Worm (Caenorhabditis elegans): ENCODE measurements around the gene gpx-6.

gpx-6 gene

DNA sequence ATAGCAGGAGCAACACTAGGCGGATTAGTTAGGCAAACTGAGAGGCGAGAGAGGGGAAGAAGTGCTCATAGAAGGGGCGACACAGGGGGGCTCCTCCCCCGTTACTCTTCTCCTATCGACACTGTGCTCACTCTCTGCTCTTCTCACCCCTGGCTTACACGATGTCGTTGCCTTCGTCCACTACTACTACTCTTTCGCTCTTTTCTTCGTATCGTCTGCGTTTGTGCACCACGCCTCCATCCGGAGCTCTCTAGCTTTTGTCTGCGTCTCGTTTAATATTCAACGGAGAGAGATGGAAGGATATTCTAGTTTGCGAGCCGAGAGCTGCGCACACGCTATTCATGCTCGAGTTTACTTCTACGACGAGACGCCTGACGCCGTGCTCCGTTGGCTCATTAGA lies 38.7 kb upstream of the gpx-6 start (continued):
- peak; percentile 9 for TF ChIP-seq sox-4 (tag; optimal IDR thresholded peaks at IDR 0.05)
- peak; percentile 41 for TF ChIP-seq nhr-20 (tag; optimal IDR thresholded peaks at IDR 0.05)
- no peak for TF ChIP-seq hlh-4 (tag; optimal IDR thresholded peaks at IDR 0.05)
- TF ChIP-seq blmp-1 (tag; optimal IDR thresholded peaks at IDR 0.05), result no peak
- TF ChIP-seq zip-4 (GFP tag; optimal IDR thresholded peaks at IDR 0.05), result no peak
- TF ChIP-seq nhr-71 (tag; optimal IDR thresholded peaks at IDR 0.05), result peak; percentile 64
- peak; percentile 45; the same call in 1 of the 2 replicates for TF ChIP-seq isw-1 (GFP tag; IDR thresholded peaks at IDR 0.05)
- TF ChIP-seq ama-1 (optimal IDR thresholded peaks at IDR 0.05), result no peak
- no peak for TF ChIP-seq nhr-11 (tag; optimal IDR thresholded peaks at IDR 0.05)
- TF ChIP-seq ceh-63 (GFP tag; optimal IDR thresholded peaks at IDR 0.05), result peak; percentile 33
- no peak for TF ChIP-seq nhr-237 (tag; optimal IDR thresholded peaks at IDR 0.05)
- no peak for TF ChIP-seq vab-15 (tag; optimal IDR thresholded peaks at IDR 0.05)
- no peak for TF ChIP-seq lin-39 (tag; optimal IDR thresholded peaks at IDR 0.05)
- no peak for TF ChIP-seq ces-1 (GFP tag; optimal IDR thresholded peaks at IDR 0.05)
- peak in 2 of 3 experiments; percentile 30 to 69 for TF ChIP-seq ceh-82 (tag; optimal IDR thresholded peaks at IDR 0.05)
- TF ChIP-seq pag-3 (tag; optimal IDR thresholded peaks at IDR 0.05; ENCODE audit: borderline replicate concordance, insufficient read depth), result no peak
- TF ChIP-seq unc-30 (tag; optimal IDR thresholded peaks at IDR 0.05), result no peak
- no peak for TF ChIP-seq nhr-84 (tag; optimal IDR thresholded peaks at IDR 0.05)
- TF ChIP-seq hpl-2 (GFP tag; optimal IDR thresholded peaks at IDR 0.05), result no peak
- TF ChIP-seq aly-2 (tag; optimal IDR thresholded peaks at IDR 0.05), result no peak
- no peak for TF ChIP-seq lin-15B (tag; optimal IDR thresholded peaks at IDR 0.05)
- peak; percentile 64 for TF ChIP-seq nhr-47 (tag; optimal IDR thresholded peaks at IDR 0.05)
- peak; percentile 92 for TF ChIP-seq fkh-8 (tag; optimal IDR thresholded peaks at IDR 0.05)
- TF ChIP-seq irx-1 (tag; optimal IDR thresholded peaks at IDR 0.05), result no peak
- TF ChIP-seq F16B12.6 (tag; optimal IDR thresholded peaks at IDR 0.05), result no peak
- TF ChIP-seq nhr-90 (tag; optimal IDR thresholded peaks at IDR 0.05; ENCODE audit: poor library complexity), result no peak
- peak; percentile 42 for TF ChIP-seq skn-1 (tag; optimal IDR thresholded peaks at IDR 0.05)
- TF ChIP-seq nhr-76 (tag; optimal IDR thresholded peaks at IDR 0.05), result no peak
- TF ChIP-seq sptf-1 (tag; optimal IDR thresholded peaks at IDR 0.05), result no peak
- no peak for TF ChIP-seq nhr-12 (tag; optimal IDR thresholded peaks at IDR 0.05)
- TF ChIP-seq zag-1 (tag; optimal IDR thresholded peaks at IDR 0.05), result no peak
- TF ChIP-seq unc-86 (tag; optimal IDR thresholded peaks at IDR 0.05), result peak; percentile 59
- TF ChIP-seq Y116A8C.19 (tag; optimal IDR thresholded peaks at IDR 0.05; ENCODE audit: borderline replicate concordance), result no peak
- TF ChIP-seq dsc-1 (tag; optimal IDR thresholded peaks at IDR 0.05), result peak; percentile 36
- no peak for TF ChIP-seq pqm-1 (tag; optimal IDR thresholded peaks at IDR 0.05)

DNA sequence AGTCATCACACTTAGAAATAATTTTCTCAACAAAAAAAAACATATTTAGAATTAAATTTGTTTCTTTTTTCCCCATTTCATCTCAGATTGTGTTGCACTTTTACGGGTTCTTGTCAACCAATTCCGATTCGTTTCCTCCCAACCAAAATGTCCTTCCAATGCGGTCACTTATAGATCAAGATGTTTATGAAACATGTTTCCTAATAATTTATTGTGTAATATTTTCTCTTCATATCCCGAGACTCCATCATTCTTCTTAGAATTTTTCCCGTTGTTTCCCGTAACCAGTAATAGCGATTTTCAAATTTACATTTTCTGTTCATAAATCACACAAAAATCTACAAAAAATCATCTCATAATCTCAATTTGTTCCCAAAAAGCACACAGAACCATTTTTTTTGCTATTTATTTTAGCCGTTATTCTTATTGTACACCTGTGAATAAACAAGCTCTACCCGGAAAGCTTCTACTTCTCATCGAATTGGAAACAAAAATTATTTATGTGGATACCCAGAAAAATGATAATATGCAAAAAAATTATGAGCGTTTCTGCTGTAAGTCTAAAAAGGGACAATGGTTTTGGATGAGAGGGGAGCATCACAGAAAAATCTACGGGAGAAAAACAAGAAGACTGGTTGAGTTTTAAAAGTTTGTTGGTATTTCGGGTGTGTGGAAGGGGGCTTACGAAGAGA lies 33.4 kb upstream of the gpx-6 start:
- TF ChIP-seq F16B12.6 (tag; optimal IDR thresholded peaks at IDR 0.05), result no peak
- no peak for TF ChIP-seq mab-9 (GFP tag; IDR thresholded peaks at IDR 0.05)
- no peak for TF ChIP-seq elt-2 (tag; optimal IDR thresholded peaks at IDR 0.05)
- TF ChIP-seq nhr-85 (tag), result peak; percentile 15

DNA sequence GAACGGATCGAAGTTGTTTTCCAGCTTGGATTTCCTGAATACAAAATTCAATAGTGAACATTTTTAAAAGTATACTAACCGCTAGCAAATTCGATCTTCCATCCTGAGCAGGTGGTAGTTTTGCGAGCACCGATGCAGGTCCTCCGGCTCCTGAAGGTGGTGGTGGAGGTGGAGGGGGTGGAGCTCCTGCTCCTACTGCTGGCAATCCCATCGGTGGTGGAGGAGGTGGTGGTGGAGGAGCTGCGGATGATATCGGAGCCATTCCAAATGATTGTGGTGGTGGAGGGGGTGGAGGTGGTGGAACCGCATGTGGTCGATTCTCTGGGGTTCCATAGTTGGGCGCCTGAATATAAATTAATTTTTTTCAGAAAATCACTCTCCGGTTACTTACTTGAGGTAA lies 32.3 kb upstream of the gpx-6 start:
- TF ChIP-seq nhr-77 (tag; optimal IDR thresholded peaks at IDR 0.05) (no peak), lsy-2 (tag; optimal IDR thresholded peaks at IDR 0.05) (no peak), fos-1 (tag; optimal IDR thresholded peaks at IDR 0.05) (no peak), alr-1 (tag; optimal IDR thresholded peaks at IDR 0.05; ENCODE audit: borderline replicate concordance) (no peak), ets-5 (GFP tag; IDR thresholded peaks at IDR 0.05) (no peak), isw-1 (GFP tag; IDR thresholded peaks at IDR 0.05) (no peak), xbp-1 (tag; optimal IDR thresholded peaks at IDR 0.05) (no peak), snu-23 (GFP tag; optimal IDR thresholded peaks at IDR 0.05) (no peak), unc-86 (tag; optimal IDR thresholded peaks at IDR 0.05) (no peak), unc-30 (tag; optimal IDR thresholded peaks at IDR 0.05) (no peak), fkh-8 (tag; optimal IDR thresholded peaks at IDR 0.05) (no peak), dpl-1 (GFP tag; optimal IDR thresholded peaks at IDR 0.05) (no peak), unc-62 (GFP tag; optimal IDR thresholded peaks at IDR 0.05) (no peak), nhr-19 (GFP tag; conservative IDR thresholded peaks at IDR 0.05) (no peak), ceh-82 (tag; optimal IDR thresholded peaks at IDR 0.05) (no peak), ama-1 (optimal IDR thresholded peaks at IDR 0.05) (no peak)
